Fruit fly (Drosophila melanogaster) whole organism, embryonic: ENCODE data around the gene CG15570.

Source experiments
- ATbp ChIP-seq: fragments of 200-800 bp; sonication (Bioruptor generic); optimal IDR thresholded peaks from 2 replicates; lab custom pipeline; 2017; ENCODE audit warnings: missing biosample characterization, mild to moderate bottlenecking, missing genetic modification characterization, missing genetic modification reagents
- CG13296 ChIP-seq: fragments of 200-800 bp; sonication (Bioruptor generic); optimal IDR thresholded peaks from 3 replicates; lab custom pipeline; 2018; ENCODE audit warnings: missing biosample characterization, mild to moderate bottlenecking, missing genetic modification characterization
- CG13424 ChIP-seq: fragments of 200-800 bp; sonication (Bioruptor generic); optimal IDR thresholded peaks from 2 replicates; lab custom pipeline; 2019; ENCODE audit warnings: missing biosample characterization, mild to moderate bottlenecking, missing genetic modification characterization, moderate library complexity
- CG15601 ChIP-seq: fragments of 200-800 bp; sonication (Bioruptor generic); optimal IDR thresholded peaks from 3 replicates; lab custom pipeline; 2019; ENCODE audit warnings: missing biosample characterization, mild to moderate bottlenecking, missing genetic modification characterization, moderate library complexity
- Fer1 ChIP-seq: fragments of 200-800 bp; sonication (Bioruptor generic); optimal IDR thresholded peaks from 2 replicates; lab custom pipeline; 2017; ENCODE audit warnings: missing biosample characterization, mild to moderate bottlenecking, missing genetic modification characterization
- Myb ChIP-seq: fragments of 200-800 bp; sonication (Bioruptor generic); optimal IDR thresholded peaks from 2 replicates; lab custom pipeline; 2016; ENCODE audit warnings: missing biosample characterization, missing genetic modification characterization
- slou ChIP-seq: fragments of 200-800 bp; sonication (Bioruptor generic); optimal IDR thresholded peaks from 3 replicates; lab custom pipeline; 2016; ENCODE audit warnings: missing biosample characterization, missing genetic modification characterization

dm6 chrX:4264319-4264718 lies 46.3 kb downstream of the CG15570 start:
- TF ChIP-seq Fer1 (GFP tag; lab: Kevin White, UChicago): no peak
- no peak for TF ChIP-seq CG13296
- TF ChIP-seq CG13424 (tag; lab: Kevin White, UChicago): no peak
- no peak for TF ChIP-seq ATbp (GFP tag; lab: Kevin White, UChicago)
- no peak for TF ChIP-seq Myb (GFP tag; lab: Kevin White, UChicago)
- no peak for TF ChIP-seq CG15601
- TF ChIP-seq slou (GFP tag; lab: Kevin White, UChicago): no peak
